Fruit fly (Drosophila melanogaster): ENCODE data around the gene Mec2.

dm6 chrX:19220415-19220814, 32.6 kb downstream of the Mec2 start, which contains the start of gene CG7884:
- TF ChIP-seq fru (GFP tag; optimal IDR thresholded peaks at IDR 0.05) (no peak), psq (GFP tag; optimal IDR thresholded peaks at IDR 0.05) (no peak), sv (GFP tag; optimal IDR thresholded peaks at IDR 0.05) (no peak), sage (GFP tag; optimal IDR thresholded peaks at IDR 0.05) (no peak)
